Worm (Caenorhabditis elegans): ENCODE results near the gene txbp-3.
"Not testable (repeated sequence)": the region's sequence is repeated elsewhere in the genome, so short reads cannot be mapped to it uniquely, and the experiment has no call there.

The txbp-3 gene

ce11 chrIII:5047175-5047574 lies at the start of gene txbp-3:
TSS of gene txbp-3 (minus strand) at chrIII:5047459.
- no peak for TF ChIP-seq unc-62 (GFP tag; optimal IDR thresholded peaks at IDR 0.05)

- no peak for TF ChIP-seq unc-62 (GFP tag; optimal IDR thresholded peaks at IDR 0.05)
Observed at ce11 chrIII:5096741-5097140, 49.5 kb upstream of the txbp-3 start.

- no peak for TF ChIP-seq unc-62 (GFP tag; optimal IDR thresholded peaks at IDR 0.05)
Observed at ce11 chrIII:5094506-5094905, 47.2 kb upstream of the txbp-3 start, which contains the start of gene F54D8.10. TSS of gene F54D8.10 (plus strand) at chrIII:5094806.

ce11 chrIII:5092345-5092744 lies 45.1 kb upstream of the txbp-3 start:
- TF ChIP-seq unc-62 (GFP tag; optimal IDR thresholded peaks at IDR 0.05): no peak

ce11 chrIII:5089489-5089888 lies 42.2 kb upstream of the txbp-3 start:
- no peak for TF ChIP-seq unc-62 (GFP tag; optimal IDR thresholded peaks at IDR 0.05)

ce11 chrIII:5085529-5085928 lies 38.3 kb upstream of the txbp-3 start, which contains the start of gene cah-1:
TSS of gene cah-1 (minus strand) at chrIII:5085629.
- no peak for TF ChIP-seq unc-62 (GFP tag; optimal IDR thresholded peaks at IDR 0.05)

ce11 chrIII:5083304-5083703 lies 36.0 kb upstream of the txbp-3 start:
- TF ChIP-seq unc-62 (GFP tag; optimal IDR thresholded peaks at IDR 0.05): no peak

- no peak for TF ChIP-seq unc-62 (GFP tag; optimal IDR thresholded peaks at IDR 0.05)
Observed at ce11 chrIII:5081573-5081823, 34.2 kb upstream of the txbp-3 start, which contains the start of gene cox-6A. TSS of gene cox-6A (plus strand) at chrIII:5081724.

ce11 chrIII:5080700-5081572 lies 33.7 kb upstream of the txbp-3 start:
- no peak for TF ChIP-seq unc-62 (GFP tag; optimal IDR thresholded peaks at IDR 0.05)

- TF ChIP-seq unc-62 (GFP tag; optimal IDR thresholded peaks at IDR 0.05): no peak
Observed at ce11 chrIII:5078062-5078461, 30.8 kb upstream of the txbp-3 start.

- TF ChIP-seq unc-62 (GFP tag; optimal IDR thresholded peaks at IDR 0.05): no peak
Observed at ce11 chrIII:5077150-5077814, 30.0 kb upstream of the txbp-3 start, which contains the start of gene alh-1. TSS of gene alh-1 (plus strand) at chrIII:5077764.

ce11 chrIII:5076569-5076968 lies 29.3 kb upstream of the txbp-3 start:
- no peak for TF ChIP-seq unc-62 (GFP tag; optimal IDR thresholded peaks at IDR 0.05)

ce11 chrIII:5074398-5074797 lies 27.1 kb upstream of the txbp-3 start, which contains the start of gene ttbk-6:
TSS of gene ttbk-6 (plus strand) at chrIII:5074698.
- TF ChIP-seq unc-62 (GFP tag; optimal IDR thresholded peaks at IDR 0.05): no peak

ce11 chrIII:5071509-5071908 lies 24.2 kb upstream of the txbp-3 start, which contains the start of gene C45G9.12:
TSS of gene C45G9.12 (minus strand) at chrIII:5071609.
- no peak for TF ChIP-seq unc-62 (GFP tag; optimal IDR thresholded peaks at IDR 0.05)

- TF ChIP-seq unc-62 (GFP tag; optimal IDR thresholded peaks at IDR 0.05): no peak
Observed at ce11 chrIII:5068675-5069233, 21.5 kb upstream of the txbp-3 start, which contains the start of the genes C45G9.11 and C45G9.2. TSS of gene C45G9.11 (minus strand) at chrIII:5068725. TSS of gene C45G9.2 (plus strand) at chrIII:5069066.

- not testable (repeated sequence) for TF ChIP-seq unc-62 (GFP tag; optimal IDR thresholded peaks at IDR 0.05)
Observed at ce11 chrIII:5062406-5062805, 15.1 kb upstream of the txbp-3 start, which contains the start of gene C45G9.4. TSS of gene C45G9.4 (plus strand) at chrIII:5062706.
